Worm (Caenorhabditis elegans): ENCODE measurements around the gene C07A4.3.

DNA sequence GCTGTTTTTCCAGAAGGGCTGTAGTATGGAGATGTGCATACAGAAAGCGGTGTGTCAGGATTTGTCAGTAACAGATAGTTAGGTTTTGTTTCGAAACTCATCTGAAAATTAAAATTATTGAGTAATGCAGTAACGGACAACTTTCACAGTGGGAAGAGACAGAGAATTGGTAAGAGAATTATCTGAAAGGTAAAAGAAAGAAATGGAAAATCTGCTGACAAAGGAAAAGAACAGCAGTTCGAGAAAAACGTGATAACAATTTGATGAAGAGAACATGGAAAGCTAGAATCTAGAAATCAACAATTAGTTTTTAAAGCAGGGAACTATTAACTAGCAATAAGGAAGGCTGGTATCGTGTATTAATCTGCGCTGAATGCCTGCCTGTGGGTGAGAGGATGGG, 30.5 kb downstream of the C07A4.3 start, which contains the start of gene sex-1:
- TF ChIP-seq ceh-14 (tag; optimal IDR thresholded peaks at IDR 0.05) (no peak), T23F11.4 (GFP tag; optimal IDR thresholded peaks at IDR 0.05) (no peak), hlh-8 (tag; optimal IDR thresholded peaks at IDR 0.05) (no peak)

Data from whole organism, late embryonic.